Worm (Caenorhabditis elegans): ENCODE data around the gene gcy-37.

DNA sequence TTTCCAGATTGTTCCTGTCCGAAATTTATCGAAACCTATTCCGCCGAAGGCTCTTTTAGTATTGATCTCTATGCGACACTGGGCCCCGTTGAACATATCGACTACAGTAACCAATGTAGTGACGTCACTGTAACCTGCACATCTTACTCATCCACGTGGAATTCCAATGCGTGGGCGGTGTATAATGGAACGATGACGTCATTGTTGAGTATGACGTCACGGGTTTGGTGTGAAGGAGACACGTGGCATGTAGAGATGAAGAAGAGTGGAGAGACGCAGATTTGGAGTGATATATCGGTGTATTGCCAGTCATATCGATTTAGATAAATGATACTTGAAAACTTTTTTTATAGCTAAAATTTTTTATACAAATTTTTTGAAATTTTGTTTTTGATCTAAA is 11.4 kb upstream of the gcy-37 start:
- TF ChIP-seq jun-1 (tag; optimal IDR thresholded peaks at IDR 0.05) (no peak), aha-1 (tag) (no peak), nhr-42 (GFP tag; IDR thresholded peaks at IDR 0.05) (no peak), lsy-2 (tag; optimal IDR thresholded peaks at IDR 0.05) (no peak), unc-62 (GFP tag; optimal IDR thresholded peaks at IDR 0.05 in 1 of 2) (no peak), unc-62 (tag; optimal IDR thresholded peaks at IDR 0.05) (no peak), lim-7 (GFP tag; IDR thresholded peaks at IDR 0.05) (no peak)
